Fruit fly (Drosophila melanogaster) whole organism, prepupa: ENCODE measurements around the gene Tpt.

Experiments used
- CG11762 ChIP-seq: fragments of 200-800 bp; sonication (Bioruptor generic); optimal IDR thresholded peaks from 3 replicates; lab custom pipeline; 2016; ENCODE audit warnings: missing biosample characterization, missing genetic modification characterization; ENCODE audit not compliant: insufficient read depth
- CG11902 ChIP-seq: fragments of 200-800 bp; sonication (Bioruptor generic); optimal IDR thresholded peaks from 3 replicates; lab custom pipeline; 2016; ENCODE audit warnings: missing biosample characterization, missing genetic modification characterization
- CG15336 ChIP-seq: fragments of 200-800 bp; sonication (Bioruptor generic); IDR thresholded peaks from 2 replicates; pipeline ENCODE4 v1.3.6; 2022; ENCODE audit warnings: missing biosample characterization, missing genetic modification characterization
- CG16779 ChIP-seq: fragments of 200-800 bp; sonication (Bioruptor generic); optimal IDR thresholded peaks from 3 replicates; lab custom pipeline; 2017; ENCODE audit warnings: missing biosample characterization, mild to moderate bottlenecking, missing genetic modification characterization
- CG31627 ChIP-seq: fragments of 200-800 bp; sonication (Bioruptor generic); optimal IDR thresholded peaks from 3 replicates; lab custom pipeline; 2016; ENCODE audit warnings: missing biosample characterization, missing genetic modification characterization
- CG3919 ChIP-seq: fragments of 200-800 bp; sonication (Bioruptor generic); optimal IDR thresholded peaks from 3 replicates; lab custom pipeline; 2016; ENCODE audit warnings: missing biosample characterization, missing genetic modification characterization
- CG6163 ChIP-seq: fragments of 200-800 bp; sonication (Bioruptor generic); IDR thresholded peaks from 3 replicates; pipeline ENCODE4 v1.3.6; 2022; ENCODE audit warnings: missing biosample characterization, missing genetic modification characterization
- CG6808 ChIP-seq: fragments of 200-800 bp; sonication (Bioruptor generic); optimal IDR thresholded peaks from 3 replicates; lab custom pipeline; 2017; ENCODE audit warnings: missing biosample characterization, missing genetic modification characterization, mild to moderate bottlenecking, moderate library complexity, missing genetic modification reagents
- CG7368 ChIP-seq: fragments of 200-800 bp; sonication (Bioruptor generic); optimal IDR thresholded peaks from 3 replicates; lab custom pipeline; 2016; ENCODE audit warnings: missing biosample characterization, missing genetic modification characterization
- CG8119 ChIP-seq: fragments of 200-800 bp; sonication (Bioruptor generic); IDR thresholded peaks from 3 replicates; pipeline ENCODE4 v1.3.6; 2022; ENCODE audit warnings: missing biosample characterization, missing genetic modification characterization
- CG8319 ChIP-seq: fragments of 200-800 bp; sonication (Bioruptor generic); optimal IDR thresholded peaks from 3 replicates; lab custom pipeline; 2016; ENCODE audit warnings: missing biosample characterization, missing genetic modification characterization
- CG8632 ChIP-seq: fragments of 200-800 bp; sonication (Bioruptor generic); optimal IDR thresholded peaks from 3 replicates; lab custom pipeline; 2016; ENCODE audit warnings: missing biosample characterization, missing genetic modification characterization
- Eip78C ChIP-seq: fragments of 200-800 bp; sonication (Bioruptor generic); peaks from one replicate; lab custom pipeline; 2016; ENCODE audit warnings: missing biosample characterization, missing genetic modification characterization
- Ets21C ChIP-seq: fragments of 200-800 bp; sonication (Bioruptor generic); optimal IDR thresholded peaks from 3 replicates; lab custom pipeline; 2016; ENCODE audit warnings: missing biosample characterization, missing genetic modification characterization
- Hr39 ChIP-seq: fragments of 200-800 bp; sonication (Bioruptor generic); optimal IDR thresholded peaks from 2 replicates; lab custom pipeline; 2016; ENCODE audit warnings: missing biosample characterization, missing genetic modification characterization
- Met ChIP-seq: fragments of 200-800 bp; sonication (Bioruptor generic); optimal IDR thresholded peaks from 3 replicates; lab custom pipeline; 2016; ENCODE audit warnings: missing biosample characterization, missing genetic modification characterization
- OdsH ChIP-seq: fragments of 200-800 bp; sonication (Bioruptor generic); optimal IDR thresholded peaks from 3 replicates; lab custom pipeline; 2016; ENCODE audit warnings: missing biosample characterization, missing genetic modification characterization
- Sox15 ChIP-seq: fragments of 200-800 bp; sonication (Bioruptor generic); optimal IDR thresholded peaks from 3 replicates; lab custom pipeline; 2016; ENCODE audit warnings: missing biosample characterization, missing genetic modification characterization
- acj6 ChIP-seq: fragments of 200-800 bp; sonication (Bioruptor generic); optimal IDR thresholded peaks from 3 replicates; lab custom pipeline; 2016; ENCODE audit warnings: missing biosample characterization, missing genetic modification characterization
- cyc ChIP-seq: fragments of 200-800 bp; sonication (Bioruptor generic); optimal IDR thresholded peaks from 3 replicates; lab custom pipeline; 2016; ENCODE audit warnings: missing biosample characterization, missing genetic modification characterization
- eg ChIP-seq: fragments of 200-800 bp; sonication (Bioruptor generic); IDR thresholded peaks from 3 replicates; pipeline ENCODE4 v1.3.6; 2022; ENCODE audit warnings: missing biosample characterization, missing genetic modification characterization
- esn ChIP-seq: fragments of 200-800 bp; sonication (Bioruptor generic); optimal IDR thresholded peaks from 2 replicates; lab custom pipeline; 2016; ENCODE audit warnings: missing biosample characterization, mild to moderate bottlenecking, missing genetic modification characterization, moderate library complexity
- fd59A ChIP-seq: fragments of 200-800 bp; sonication (Bioruptor generic); optimal IDR thresholded peaks from 2 replicates; lab custom pipeline; 2017; ENCODE audit warnings: missing biosample characterization, mild to moderate bottlenecking, missing genetic modification characterization, missing genetic modification reagents
- fd85E ChIP-seq: fragments of 200-800 bp; sonication (Bioruptor generic); optimal IDR thresholded peaks from 3 replicates; lab custom pipeline; 2016; ENCODE audit warnings: missing biosample characterization, missing genetic modification characterization
- fkh ChIP-seq: fragments of 200-800 bp; sonication (Bioruptor generic); optimal IDR thresholded peaks from 3 replicates; lab custom pipeline; 2017; ENCODE audit warnings: missing biosample characterization, mild to moderate bottlenecking, missing genetic modification characterization, moderate library complexity
- spab ChIP-seq: fragments of 200-800 bp; sonication (Bioruptor generic); optimal IDR thresholded peaks from 2 replicates; lab custom pipeline; 2017; ENCODE audit warnings: missing biosample characterization, mild to moderate bottlenecking, missing genetic modification characterization, missing genetic modification reagents
- ss ChIP-seq, 2 experiments: fragments of 200-800 bp; sonication (Bioruptor generic); optimal IDR thresholded peaks; 2 replicates in 1 of 2; 3 replicates in 1 of 2; lab custom pipeline; 2017 to 2018; ENCODE audit warnings: mild to moderate bottlenecking in 2 of 2, missing biosample characterization in 2 of 2, missing genetic modification characterization in 2 of 2, moderate library complexity in 1 of 2
- svp ChIP-seq: fragments of 200-800 bp; sonication (Bioruptor generic); peaks from one replicate; lab custom pipeline; 2016; ENCODE audit warnings: missing biosample characterization, missing genetic modification characterization

Gene Tpt

dm6 chr3L:8358138-8358537 lies 46.9 kb downstream of the Tpt start:
- TF ChIP-seq acj6 (GFP tag; lab: Kevin White, UChicago) (no peak), eg (GFP tag; lab: Robert Waterston, UW) (peak; percentile 52; the same call in 1 of the 3 replicates), Hr39 (peak; percentile 22), ss (GFP tag; optimal IDR thresholded peaks at IDR 0.05; lab: Kevin White, UChicago) (no peak), OdsH (GFP tag; lab: Kevin White, UChicago) (no peak), esn (GFP tag; lab: Kevin White, UChicago) (peak; percentile 62), spab (GFP tag; lab: Kevin White, UChicago) (peak; percentile 48), CG8119 (GFP tag; lab: Robert Waterston, UW) (peak; percentile 53; the same call in 1 of the 3 replicates), svp (GFP tag; lab: Kevin White, UChicago) (peak; percentile 83), CG15336 (GFP tag; lab: Robert Waterston, UW) (peak; percentile 60), CG7368 (GFP tag; lab: Kevin White, UChicago) (peak; percentile 24), fd85E (GFP tag; lab: Kevin White, UChicago) (no peak), CG11762 (GFP tag; lab: Kevin White, UChicago) (peak; percentile 38), CG8319 (GFP tag; lab: Kevin White, UChicago) (peak; percentile 16), CG11902 (peak; percentile 4), fd59A (GFP tag; lab: Kevin White, UChicago) (peak; percentile 32), CG31627 (peak; percentile 11), cyc (GFP tag; lab: Kevin White, UChicago) (peak; percentile 36), CG6808 (peak; percentile 68), CG3919 (GFP tag; lab: Kevin White, UChicago) (no peak), CG6163 (GFP tag; lab: Robert Waterston, UW) (0 out of 3 replicates have a peak, but pooled peaks have one; percentile 37), Eip78C (GFP tag; lab: Kevin White, UChicago) (no peak), CG8632 (GFP tag; lab: Kevin White, UChicago) (no peak), CG16779 (tag; lab: Kevin White, UChicago) (peak; percentile 39)

DNA sequence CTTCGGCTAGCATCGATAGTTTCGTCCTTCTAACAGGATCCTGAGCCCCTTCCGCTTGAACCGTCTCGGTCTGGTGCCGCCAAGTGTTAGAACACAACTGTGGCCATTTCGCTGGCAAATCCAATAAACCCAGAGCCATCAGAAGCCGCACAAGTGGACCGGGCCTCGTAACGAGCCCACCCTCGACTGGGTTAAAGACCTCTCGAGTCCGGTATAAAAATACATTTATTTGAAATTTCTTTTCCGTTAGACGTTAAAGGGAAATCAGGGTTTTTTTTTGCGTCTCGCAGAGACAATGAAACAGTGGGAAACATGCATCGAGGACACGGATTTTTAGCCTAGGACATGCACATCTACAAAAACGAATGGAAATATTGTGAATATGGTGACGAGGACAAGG lies 48.9 kb downstream of the Tpt start, which contains the start of gene Culd:
Gene Culd (minus strand): TSS at position 101 of the 400 bp plus-strand sequence.
- no peak for TF ChIP-seq acj6 (GFP tag; lab: Kevin White, UChicago)
- TF ChIP-seq fd85E (GFP tag; lab: Kevin White, UChicago), result no peak
- TF ChIP-seq Met (GFP tag; lab: Kevin White, UChicago), result no peak
- TF ChIP-seq fkh (GFP tag; lab: Kevin White, UChicago), result no peak
- no peak for TF ChIP-seq cyc (GFP tag; lab: Kevin White, UChicago)
- no peak for TF ChIP-seq Sox15
- TF ChIP-seq Ets21C (GFP tag; lab: Kevin White, UChicago), result no peak
